Fruit fly (Drosophila melanogaster) whole organism, prepupa: ENCODE data around the gene CG18636.

Source experiments
- CG10669 ChIP-seq: fragments of 200-800 bp; sonication (Bioruptor generic); optimal IDR thresholded peaks from 3 replicates; lab custom pipeline; 2018; ENCODE audit warnings: missing biosample characterization, mild to moderate bottlenecking, missing genetic modification characterization, moderate library complexity
- CG15336 ChIP-seq: fragments of 200-800 bp; sonication (Bioruptor generic); IDR thresholded peaks from 2 replicates; pipeline ENCODE4 v1.3.6; 2022; ENCODE audit warnings: missing biosample characterization, missing genetic modification characterization
- CG1621 ChIP-seq: fragments of 200-800 bp; sonication (Bioruptor generic); optimal IDR thresholded peaks from 3 replicates; lab custom pipeline; 2018; ENCODE audit warnings: missing biosample characterization, mild to moderate bottlenecking, missing genetic modification characterization
- CG3032 ChIP-seq: fragments of 200-800 bp; optimal IDR thresholded peaks from 2 replicates; lab custom pipeline; 2019; ENCODE audit warnings: missing biosample characterization, mild to moderate bottlenecking, missing genetic modification characterization, moderate library complexity
- CG6792 ChIP-seq: fragments of 200-800 bp; sonication (Bioruptor generic); optimal IDR thresholded peaks from 3 replicates; lab custom pipeline; 2016; ENCODE audit warnings: missing biosample characterization, missing genetic modification characterization
- CG8119 ChIP-seq: fragments of 200-800 bp; sonication (Bioruptor generic); IDR thresholded peaks from 3 replicates; pipeline ENCODE4 v1.3.6; 2022; ENCODE audit warnings: missing biosample characterization, missing genetic modification characterization
- CG9139 ChIP-seq: fragments of 200-800 bp; sonication (Bioruptor generic); optimal IDR thresholded peaks from 3 replicates; lab custom pipeline; 2017; ENCODE audit warnings: missing biosample characterization, mild to moderate bottlenecking, missing genetic modification characterization
- Eip78C ChIP-seq: fragments of 200-800 bp; sonication (Bioruptor generic); peaks from one replicate; lab custom pipeline; 2016; ENCODE audit warnings: missing biosample characterization, missing genetic modification characterization
- Ets96B ChIP-seq: fragments of 200-800 bp; optimal IDR thresholded peaks from 2 replicates; lab custom pipeline; 2019; ENCODE audit warnings: missing biosample characterization, mild to moderate bottlenecking, missing genetic modification characterization, moderate library complexity
- Gug ChIP-seq: fragments of 200-800 bp; sonication (Bioruptor generic); IDR thresholded peaks from 2 replicates; pipeline ENCODE4 v1.3.6; 2022; ENCODE audit warnings: missing biosample characterization, missing genetic modification characterization
- Lpt ChIP-seq: fragments of 200-800 bp; sonication (Bioruptor generic); optimal IDR thresholded peaks from 3 replicates; lab custom pipeline; 2016; ENCODE audit warnings: missing biosample characterization, missing genetic modification characterization
- topi ChIP-seq: fragments of 200-800 bp; sonication (Bioruptor generic); optimal IDR thresholded peaks from 3 replicates; lab custom pipeline; 2016; ENCODE audit warnings: missing biosample characterization, missing genetic modification characterization

DNA sequence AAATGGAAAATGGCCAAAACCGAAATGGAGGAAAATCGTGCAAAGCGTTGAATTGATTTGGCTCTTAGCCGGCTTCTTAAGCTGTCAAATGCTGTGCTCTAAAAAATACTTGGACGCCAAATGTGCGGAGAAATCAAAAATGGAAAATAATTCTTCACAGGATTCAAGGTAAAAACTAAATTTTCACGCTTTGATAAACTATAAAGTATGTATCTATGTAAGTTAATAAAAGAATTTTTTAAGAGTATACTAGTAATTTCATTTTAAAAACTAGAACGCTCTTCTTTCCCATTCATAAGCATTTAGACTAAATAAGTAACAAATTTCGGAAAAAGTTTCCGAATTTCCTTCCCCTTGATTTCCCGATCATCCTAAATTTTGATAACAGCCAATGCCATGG is 21.9 kb downstream of the CG18636 start, which contains the start of gene CSN1a:
- TF ChIP-seq CG6792 (GFP tag; lab: Kevin White, UChicago) = no peak
- no peak for TF ChIP-seq topi (GFP tag; lab: Kevin White, UChicago)
- TF ChIP-seq Lpt (GFP tag; lab: Kevin White, UChicago) = no peak
- TF ChIP-seq Eip78C = no peak
- TF ChIP-seq CG8119 (GFP tag; lab: Robert Waterston, UW) = no peak
- no peak for TF ChIP-seq CG10669 (GFP tag; lab: Kevin White, UChicago)
- no peak for TF ChIP-seq Gug (GFP tag; lab: Robert Waterston, UW)
- no peak for TF ChIP-seq CG1621 (tag; lab: Kevin White, UChicago)
- no peak for TF ChIP-seq Ets96B (tag; lab: Kevin White, UChicago)
- no peak for TF ChIP-seq CG15336 (GFP tag; lab: Robert Waterston, UW)
- no peak for TF ChIP-seq CG3032
- no peak for TF ChIP-seq CG9139 (GFP tag; lab: Kevin White, UChicago)
